Worm (Caenorhabditis elegans) whole organism, early embryonic: ENCODE measurements around the gene chw-1.

Source experiments
- B0310.2 ChIP-seq: sonication (generic microtip); optimal IDR thresholded peaks from 2 replicates; lab custom pipeline; 2016; ENCODE audit warnings: mild to moderate bottlenecking, missing genetic modification characterization, missing compliant biosample characterization
- F13C5.2 ChIP-seq: sonication (generic microtip); optimal IDR thresholded peaks from 2 replicates; lab custom pipeline; 2017; ENCODE audit warnings: mild to moderate bottlenecking, missing genetic modification characterization, inconsistent platforms, missing compliant biosample characterization
- aly-1 ChIP-seq: sonication (generic microtip); optimal IDR thresholded peaks from 2 replicates; lab custom pipeline; 2016; ENCODE audit warnings: missing genetic modification characterization, missing compliant biosample characterization
- ama-1 ChIP-seq: fragments of 150-350 bp; optimal IDR thresholded peaks from 2 replicates; lab custom pipeline; 2014
- ceh-13 ChIP-seq: fragments of 200-800 bp; sonication (Bioruptor generic); optimal IDR thresholded peaks from 2 replicates; lab custom pipeline; 2018; ENCODE audit warnings: mild to moderate bottlenecking, missing genetic modification characterization, missing compliant biosample characterization
- ceh-36 ChIP-seq: sonication (generic microtip); optimal IDR thresholded peaks from 2 replicates; lab custom pipeline; 2016; ENCODE audit warnings: missing genetic modification characterization, inconsistent platforms, missing compliant biosample characterization
- ets-7 ChIP-seq: sonication (generic microtip); optimal IDR thresholded peaks from 2 replicates; lab custom pipeline; 2016; ENCODE audit warnings: missing genotype, missing genetic modification characterization, missing compliant biosample characterization
- flt-1 ChIP-seq: fragments of 200-800 bp; sonication (Bioruptor generic); IDR thresholded peaks from 2 replicates; pipeline ENCODE4 v1.3.6; 2022; ENCODE audit warnings: missing genetic modification characterization, missing compliant biosample characterization
- hmbx-1 ChIP-seq: sonication (generic microtip); optimal IDR thresholded peaks from 2 replicates; lab custom pipeline; 2016; ENCODE audit warnings: mild to moderate bottlenecking, missing genetic modification characterization, missing compliant biosample characterization
- hmg-4 ChIP-seq: fragments of 200-800 bp; sonication (Bioruptor generic); optimal IDR thresholded peaks from 2 replicates; lab custom pipeline; 2018; ENCODE audit warnings: mild to moderate bottlenecking, missing genetic modification characterization, missing compliant biosample characterization
- hnd-1 ChIP-seq: sonication (generic microtip); optimal IDR thresholded peaks from 2 replicates; lab custom pipeline; 2016; ENCODE audit warnings: missing genetic modification characterization, missing compliant biosample characterization
- pes-1 ChIP-seq: fragments of 200-800 bp; sonication (Bioruptor generic); IDR thresholded peaks from 2 replicates; pipeline ENCODE4 v1.3.6; 2022; ENCODE audit warnings: missing genetic modification reagents, missing genetic modification characterization, missing compliant biosample characterization
- scrt-1 ChIP-seq: fragments of 200-800 bp; sonication (Bioruptor generic); IDR thresholded peaks from 2 replicates; pipeline ENCODE4 v1.3.6; 2022; ENCODE audit warnings: missing genetic modification characterization, missing compliant biosample characterization
- sea-1 ChIP-seq: fragments of 200-800 bp; sonication (Bioruptor generic); conservative IDR thresholded peaks from 2 replicates; pipeline ENCODE4 v1.3.6; 2022; ENCODE audit warnings: missing genetic modification characterization, missing compliant biosample characterization
- tbx-11 ChIP-seq: fragments of 200-800 bp; sonication (Bioruptor generic); IDR thresholded peaks from 2 replicates; pipeline ENCODE4 v1.3.6; 2022; ENCODE audit warnings: missing genetic modification characterization, missing compliant biosample characterization
- tbx-37 ChIP-seq: fragments of 200-800 bp; sonication (Bioruptor generic); conservative IDR thresholded peaks from 2 replicates; pipeline ENCODE4 v1.3.6; 2022; ENCODE audit warnings: missing genetic modification reagents, missing genetic modification characterization, missing compliant biosample characterization
- tra-4 ChIP-seq: sonication (generic microtip); optimal IDR thresholded peaks from 2 replicates; lab custom pipeline; 2017; ENCODE audit warnings: missing genetic modification characterization, missing compliant biosample characterization

The chw-1 gene

ce11 chrV:10426253-10426652 lies 35.8 kb upstream of the chw-1 start, which contains the start of gene apc-10:
apc-10 (minus strand) TSS chrV:10426353.
- TF ChIP-seq flt-1 (GFP tag; lab: Robert Waterston, UW) = no peak
- no peak for TF ChIP-seq pes-1 (GFP tag; lab: Robert Waterston, UW)
- no peak for TF ChIP-seq ama-1 (lab: Kevin White, UChicago)
- TF ChIP-seq aly-1 = no peak
- TF ChIP-seq scrt-1 = no peak

DNA sequence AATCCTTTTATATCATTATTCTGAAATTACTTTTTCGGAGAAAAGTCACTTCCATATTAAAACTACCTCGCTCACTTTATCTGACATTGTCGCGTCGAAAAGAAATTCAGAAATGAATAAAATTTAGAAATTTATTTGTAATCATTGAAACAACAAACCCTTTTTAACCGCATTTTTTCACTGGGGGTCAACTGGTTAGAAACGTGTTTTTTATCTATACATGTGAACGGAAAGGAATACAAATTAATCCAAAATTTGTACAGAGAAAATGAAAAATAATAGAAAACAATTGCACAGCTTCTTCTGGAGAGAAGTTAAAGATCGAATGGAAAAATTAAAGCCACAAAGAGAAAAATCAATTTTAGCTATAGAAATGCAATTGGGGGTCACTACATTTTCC lies 33.5 kb upstream of the chw-1 start, which contains the start of gene tag-314:
tag-314 (minus strand) TSS at position 101 of the 400 bp plus-strand sequence.
- TF ChIP-seq tbx-11 (GFP tag; lab: Robert Waterston, UW) (no peak), ceh-36 (tag; lab: Kevin White, UChicago) (no peak), flt-1 (GFP tag; lab: Robert Waterston, UW) (no peak), aly-1 (no peak), scrt-1 (no peak), hmg-4 (GFP tag; lab: Kevin White, UChicago) (no peak), tra-4 (tag; lab: Kevin White, UChicago) (no peak), ceh-13 (GFP tag; lab: Kevin White, UChicago) (no peak), tbx-37 (GFP tag; lab: Robert Waterston, UW) (no peak)

DNA sequence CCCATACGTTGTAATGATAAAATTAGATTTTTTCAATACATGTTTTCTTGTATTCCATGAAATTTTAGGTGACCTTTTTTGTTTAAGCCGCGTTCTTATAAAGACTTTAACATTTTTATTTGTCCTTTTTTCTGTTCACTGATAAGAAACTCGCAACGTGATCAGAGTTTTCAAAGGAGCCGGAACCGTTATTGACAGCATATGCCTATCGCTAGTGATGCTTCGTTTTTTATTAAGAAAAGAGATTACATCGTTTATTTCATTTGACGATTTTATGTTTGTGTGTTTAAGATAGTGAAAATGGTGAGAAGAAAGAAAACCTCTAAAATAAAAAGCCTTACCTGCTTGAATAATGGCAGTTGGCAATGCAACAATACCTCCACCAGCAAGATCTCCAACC lies 29.5 kb upstream of the chw-1 start:
- TF ChIP-seq hmbx-1 (tag; lab: Kevin White, UChicago) (no peak), pes-1 (GFP tag; lab: Robert Waterston, UW) (no peak), tbx-37 (GFP tag; lab: Robert Waterston, UW) (no peak), hmg-4 (GFP tag; lab: Kevin White, UChicago) (no peak), B0310.2 (tag; lab: Kevin White, UChicago) (no peak), ceh-36 (tag; lab: Kevin White, UChicago) (no peak), ets-7 (no peak), flt-1 (GFP tag; lab: Robert Waterston, UW) (no peak), hnd-1 (tag; lab: Kevin White, UChicago) (no peak), ama-1 (lab: Kevin White, UChicago) (no peak), scrt-1 (no peak), tbx-11 (GFP tag; lab: Robert Waterston, UW) (no peak), aly-1 (no peak), tra-4 (tag; lab: Kevin White, UChicago) (no peak), sea-1 (GFP tag; lab: Robert Waterston, UW) (no peak)

- no peak for TF ChIP-seq hmg-4 (GFP tag; lab: Kevin White, UChicago)
- TF ChIP-seq ets-7 = no peak
- TF ChIP-seq hnd-1 (tag; lab: Kevin White, UChicago) = no peak
- no peak for TF ChIP-seq B0310.2 (tag; lab: Kevin White, UChicago)
- no peak for TF ChIP-seq ama-1 (lab: Kevin White, UChicago)
- no peak for TF ChIP-seq F13C5.2 (tag; lab: Kevin White, UChicago)
- TF ChIP-seq ceh-13 (GFP tag; lab: Kevin White, UChicago) = no peak
- no peak for TF ChIP-seq flt-1 (GFP tag; lab: Robert Waterston, UW)
- TF ChIP-seq hmbx-1 (tag; lab: Kevin White, UChicago) = no peak
- TF ChIP-seq pes-1 (GFP tag; lab: Robert Waterston, UW) = no peak
- TF ChIP-seq tbx-11 (GFP tag; lab: Robert Waterston, UW) = no peak
- TF ChIP-seq scrt-1 = no peak
Measured at ce11 chrV:10433721-10434120, 28.4 kb upstream of the chw-1 start, which contains the start of gene Y32F6A.4. Y32F6A.4 (minus strand) TSS chrV:10434067.

ce11 chrV:10435198-10435597 lies 26.9 kb upstream of the chw-1 start:
- TF ChIP-seq F13C5.2 (tag; lab: Kevin White, UChicago) = no peak
- no peak for TF ChIP-seq pes-1 (GFP tag; lab: Robert Waterston, UW)
- no peak for TF ChIP-seq ceh-36 (tag; lab: Kevin White, UChicago)
- no peak for TF ChIP-seq scrt-1
- TF ChIP-seq hnd-1 (tag; lab: Kevin White, UChicago) = no peak
- TF ChIP-seq B0310.2 (tag; lab: Kevin White, UChicago) = no peak
- TF ChIP-seq tbx-37 (GFP tag; lab: Robert Waterston, UW) = no peak
- no peak for TF ChIP-seq hmg-4 (GFP tag; lab: Kevin White, UChicago)
- no peak for TF ChIP-seq ets-7
- TF ChIP-seq aly-1 = no peak
- TF ChIP-seq flt-1 (GFP tag; lab: Robert Waterston, UW) = no peak
- TF ChIP-seq tra-4 (tag; lab: Kevin White, UChicago) = no peak
- no peak for TF ChIP-seq ceh-13 (GFP tag; lab: Kevin White, UChicago)
- TF ChIP-seq tbx-11 (GFP tag; lab: Robert Waterston, UW) = no peak
- TF ChIP-seq hmbx-1 (tag; lab: Kevin White, UChicago) = no peak
- TF ChIP-seq ama-1 (lab: Kevin White, UChicago) = no peak
- no peak for TF ChIP-seq sea-1 (GFP tag; lab: Robert Waterston, UW)

ce11 chrV:10436612-10437011 lies 25.5 kb upstream of the chw-1 start, which contains the start of gene set-22:
set-22 (plus strand) TSS chrV:10436912.
- TF ChIP-seq hmg-4 (GFP tag; lab: Kevin White, UChicago) = no peak
- no peak for TF ChIP-seq hmbx-1 (tag; lab: Kevin White, UChicago)
- TF ChIP-seq scrt-1 = no peak
- TF ChIP-seq tbx-11 (GFP tag; lab: Robert Waterston, UW) = no peak
- no peak for TF ChIP-seq tbx-37 (GFP tag; lab: Robert Waterston, UW)
- TF ChIP-seq pes-1 (GFP tag; lab: Robert Waterston, UW) = no peak
- TF ChIP-seq ceh-36 (tag; lab: Kevin White, UChicago) = no peak
- TF ChIP-seq B0310.2 (tag; lab: Kevin White, UChicago) = no peak
- TF ChIP-seq tra-4 (tag; lab: Kevin White, UChicago) = no peak
- TF ChIP-seq ceh-13 (GFP tag; lab: Kevin White, UChicago) = no peak
- no peak for TF ChIP-seq flt-1 (GFP tag; lab: Robert Waterston, UW)
- no peak for TF ChIP-seq ama-1 (lab: Kevin White, UChicago)

- TF ChIP-seq F13C5.2 (tag; lab: Kevin White, UChicago) = no peak
- no peak for TF ChIP-seq ets-7
- TF ChIP-seq ceh-36 (tag; lab: Kevin White, UChicago) = no peak
- no peak for TF ChIP-seq hmg-4 (GFP tag; lab: Kevin White, UChicago)
- no peak for TF ChIP-seq flt-1 (GFP tag; lab: Robert Waterston, UW)
- no peak for TF ChIP-seq tra-4 (tag; lab: Kevin White, UChicago)
- no peak for TF ChIP-seq B0310.2 (tag; lab: Kevin White, UChicago)
- no peak for TF ChIP-seq tbx-11 (GFP tag; lab: Robert Waterston, UW)
- no peak for TF ChIP-seq pes-1 (GFP tag; lab: Robert Waterston, UW)
- TF ChIP-seq aly-1 = no peak
- TF ChIP-seq sea-1 (GFP tag; lab: Robert Waterston, UW) = no peak
- no peak for TF ChIP-seq ama-1 (lab: Kevin White, UChicago)
- TF ChIP-seq ceh-13 (GFP tag; lab: Kevin White, UChicago) = no peak
Measured at ce11 chrV:10440723-10441122, 21.4 kb upstream of the chw-1 start, which contains the start of gene snf-10. snf-10 (minus strand) TSS chrV:10440823.
